Fruit fly (Drosophila melanogaster) S2 (cell line): Measurements from ENCODE around the gene CrebA.

ENCODE experiments used
- CG8478 ChIP-seq: fragments of >200 bp; optimal IDR thresholded peaks from 2 replicates; lab custom pipeline; 2018
- CTCF ChIP-seq, 2 experiments: fragments of >200 bp; optimal IDR thresholded peaks; 2 replicates each; lab custom pipeline; 2018

- TF ChIP-seq CG8478: no peak
- TF ChIP-seq CTCF (optimal IDR thresholded peaks at IDR 0.05; lab: Kevin White, UChicago): no peak
Measured at dm6 chr3L:15532368-15533030, 2.7 kb upstream of the CrebA start.
